Worm (Caenorhabditis elegans) whole organism, young adult: ENCODE results near the gene ncx-6.

Experiments
- B0336.3 ChIP-seq: fragments of 200-800 bp; sonication (Bioruptor generic); IDR thresholded peaks from 2 replicates; pipeline ENCODE4 v1.3.6; 2022; ENCODE audit warnings: missing genetic modification characterization, missing compliant biosample characterization
- C17E4.6 ChIP-seq: fragments of 200-800 bp; sonication (Bioruptor generic); IDR thresholded peaks from 2 replicates; pipeline ENCODE4 v1.3.6; 2022; ENCODE audit warnings: missing genetic modification reagents, missing genetic modification characterization, missing compliant biosample characterization
- D2030.7 ChIP-seq: fragments of 200-800 bp; sonication (Bioruptor generic); IDR thresholded peaks from 2 replicates; pipeline ENCODE4 v1.3.6; 2022; ENCODE audit warnings: missing genetic modification reagents, missing genetic modification characterization, missing compliant biosample characterization
- F22D6.2 ChIP-seq: sonication (generic microtip); optimal IDR thresholded peaks from 2 replicates; lab custom pipeline; 2016; ENCODE audit warnings: mild to moderate bottlenecking, missing genetic modification characterization, missing compliant biosample characterization
- F33H1.4 ChIP-seq: fragments of 200-800 bp; sonication (Bioruptor generic); IDR thresholded peaks from 2 replicates; pipeline ENCODE4 v1.3.6; 2022; ENCODE audit warnings: missing genetic modification reagents, missing genetic modification characterization, missing compliant biosample characterization
- F39B2.1 ChIP-seq: fragments of 200-800 bp; sonication (Bioruptor generic); IDR thresholded peaks from 2 replicates; pipeline ENCODE4 v1.3.6; 2022; ENCODE audit warnings: missing genetic modification reagents, missing genetic modification characterization, missing compliant biosample characterization
- F49E8.2 ChIP-seq: sonication (generic microtip); optimal IDR thresholded peaks from 3 replicates; lab custom pipeline; 2017; ENCODE audit warnings: missing genetic modification characterization, mild to moderate bottlenecking, missing compliant biosample characterization, antibody characterized with exemption, moderate library complexity; ENCODE audit not compliant: insufficient read depth
- F52B5.7 ChIP-seq: sonication (generic microtip); optimal IDR thresholded peaks from 2 replicates; lab custom pipeline; 2016; ENCODE audit warnings: mild to moderate bottlenecking, missing genetic modification characterization, missing compliant biosample characterization
- Y53F4B.3 ChIP-seq: fragments of 200-800 bp; sonication (Bioruptor generic); IDR thresholded peaks from 2 replicates; pipeline ENCODE4 v1.3.6; 2022; ENCODE audit warnings: missing genetic modification reagents, missing genetic modification characterization, missing compliant biosample characterization
- Y53G8AR.9 ChIP-seq: fragments of 200-800 bp; sonication (Bioruptor generic); conservative IDR thresholded peaks from 2 replicates; pipeline ENCODE4 v1.3.6; 2022; ENCODE audit warnings: missing genetic modification reagents, missing genetic modification characterization, missing compliant biosample characterization
- Y56A3A.18 ChIP-seq: fragments of 200-800 bp; sonication (Bioruptor generic); IDR thresholded peaks from 2 replicates; pipeline ENCODE4 v1.3.6; 2022; ENCODE audit warnings: missing genetic modification reagents, missing genetic modification characterization, missing compliant biosample characterization
- Y67H2A.10 ChIP-seq: fragments of 200-800 bp; sonication (Bioruptor generic); conservative IDR thresholded peaks from 2 replicates; pipeline ENCODE4 v1.3.6; 2022; ENCODE audit warnings: missing genetic modification reagents, missing genetic modification characterization, missing compliant biosample characterization
- Y95B8A.8 ChIP-seq: fragments of 200-800 bp; sonication (Bioruptor generic); IDR thresholded peaks from 2 replicates; pipeline ENCODE4 v1.3.6; 2022; ENCODE audit warnings: missing genetic modification reagents, missing genetic modification characterization, missing compliant biosample characterization
- ZK185.1 ChIP-seq: sonication (generic microtip); optimal IDR thresholded peaks from 2 replicates; lab custom pipeline; 2016; ENCODE audit warnings: mild to moderate bottlenecking, missing genetic modification characterization, missing compliant biosample characterization; ENCODE audit not compliant: poor library complexity, severe bottlenecking
- ama-1 ChIP-seq, 3 experiments: fragments of 150-350 bp in 1 of 3; sonication (generic microtip) in 2 of 3; optimal IDR thresholded peaks; 2 replicates each; lab custom pipeline; 2014 to 2018; ENCODE audit warnings: missing biosample characterization in 2 of 3, missing genetic modification characterization in 2 of 3, missing genetic modification reagents in 2 of 3
- athp-1 ChIP-seq: sonication (generic microtip); optimal IDR thresholded peaks from 2 replicates; lab custom pipeline; 2017; ENCODE audit warnings: mild to moderate bottlenecking, missing genetic modification characterization, missing compliant biosample characterization
- attf-3 ChIP-seq: fragments of 200-800 bp; sonication (Bioruptor generic); conservative IDR thresholded peaks from 2 replicates; pipeline ENCODE4 v1.3.6; 2022; ENCODE audit warnings: missing genetic modification reagents, missing genetic modification characterization, missing compliant biosample characterization
- attf-5 ChIP-seq: fragments of 200-800 bp; sonication (Bioruptor generic); optimal IDR thresholded peaks from 2 replicates; lab custom pipeline; 2018; ENCODE audit warnings: mild to moderate bottlenecking, missing genetic modification characterization, missing compliant biosample characterization
- attf-6 ChIP-seq: fragments of 200-800 bp; sonication (Bioruptor generic); IDR thresholded peaks from 2 replicates; pipeline ENCODE4 v1.3.6; 2022; ENCODE audit warnings: missing genetic modification reagents, missing genetic modification characterization, missing compliant biosample characterization
- ceh-58 ChIP-seq: fragments of 200-800 bp; sonication (Bioruptor generic); IDR thresholded peaks from 2 replicates; pipeline ENCODE4 v1.3.6; 2022; ENCODE audit warnings: missing genetic modification characterization, missing compliant biosample characterization
- ceh-79 ChIP-seq: sonication (generic microtip); optimal IDR thresholded peaks from 2 replicates; lab custom pipeline; 2017; ENCODE audit warnings: mild to moderate bottlenecking, missing genetic modification characterization, missing compliant biosample characterization
- chd-7 ChIP-seq: sonication (generic microtip); optimal IDR thresholded peaks from 2 replicates; lab custom pipeline; 2016; ENCODE audit warnings: mild to moderate bottlenecking, missing genetic modification characterization, moderate library complexity, missing compliant biosample characterization
- dpff-1 ChIP-seq: sonication (generic microtip); optimal IDR thresholded peaks from 2 replicates; lab custom pipeline; 2017; ENCODE audit warnings: mild to moderate bottlenecking, missing genetic modification characterization, missing compliant biosample characterization
- dpl-1 ChIP-seq: fragments of 150-350 bp; optimal IDR thresholded peaks from 2 replicates; lab custom pipeline; 2014; ENCODE audit warnings: missing biosample characterization, missing genetic modification reagents, missing genetic modification characterization
- efl-1 ChIP-seq: fragments of 150-350 bp; optimal IDR thresholded peaks from 2 replicates; lab custom pipeline; 2014; ENCODE audit warnings: missing biosample characterization, missing genetic modification reagents, missing genetic modification characterization
- hlh-26 ChIP-seq: fragments of 200-800 bp; sonication (Bioruptor generic); conservative IDR thresholded peaks from 2 replicates; pipeline ENCODE4 v1.3.6; 2022; ENCODE audit warnings: missing genetic modification reagents, missing genetic modification characterization, missing compliant biosample characterization
- hsf-1 ChIP-seq: fragments of 200-800 bp; sonication (Bioruptor generic); IDR thresholded peaks from 2 replicates; pipeline ENCODE4 v1.3.6; 2022; ENCODE audit warnings: missing genetic modification reagents, missing genetic modification characterization, missing compliant biosample characterization
- lag-1 ChIP-seq: fragments of 200-800 bp; sonication (Bioruptor generic); IDR thresholded peaks from 2 replicates; pipeline ENCODE4 v1.3.6; 2022; ENCODE audit warnings: missing genetic modification reagents, missing genetic modification characterization, missing compliant biosample characterization
- lin-35 ChIP-seq, 3 experiments: fragments of 150-350 bp in 2 of 3; sonication (generic microtip) in 1 of 3; optimal IDR thresholded peaks; 2 replicates each; lab custom pipeline; 2014 to 2018; ENCODE audit warnings: missing biosample characterization in 3 of 3, missing genetic modification characterization in 3 of 3, missing genetic modification reagents in 3 of 3
- lin-40 ChIP-seq: sonication (generic microtip); optimal IDR thresholded peaks from 2 replicates; lab custom pipeline; 2016; ENCODE audit warnings: missing genetic modification characterization, mild to moderate bottlenecking, missing compliant biosample characterization, missing genotype, missing genetic modification reagents
- lin-54 ChIP-seq: fragments of 200-800 bp; sonication (Bioruptor generic); optimal IDR thresholded peaks from 2 replicates; lab custom pipeline; 2018; ENCODE audit warnings: mild to moderate bottlenecking, missing genetic modification characterization, missing compliant biosample characterization
- lsl-1 ChIP-seq: fragments of 200-800 bp; sonication (Bioruptor generic); optimal IDR thresholded peaks from 2 replicates; lab custom pipeline; 2018; ENCODE audit warnings: mild to moderate bottlenecking, missing genetic modification characterization, moderate library complexity, missing compliant biosample characterization
- madf-6 ChIP-seq: fragments of 200-800 bp; sonication (Bioruptor generic); IDR thresholded peaks from 2 replicates; pipeline ENCODE4 v1.3.6; 2022; ENCODE audit warnings: missing genetic modification reagents, missing genetic modification characterization, missing compliant biosample characterization
- mcd-1 ChIP-seq: fragments of 200-800 bp; sonication (Bioruptor generic); IDR thresholded peaks from 2 replicates; pipeline ENCODE4 v1.3.6; 2022; ENCODE audit warnings: missing genetic modification reagents, missing genetic modification characterization, missing compliant biosample characterization
- nfyb-1 ChIP-seq: fragments of 200-800 bp; sonication (Bioruptor generic); IDR thresholded peaks from 2 replicates; pipeline ENCODE4 v1.3.6; 2022; ENCODE audit warnings: missing genetic modification reagents, missing genetic modification characterization, missing compliant biosample characterization
- nhr-120 ChIP-seq: fragments of 200-800 bp; sonication (Bioruptor generic); IDR thresholded peaks from 2 replicates; pipeline ENCODE4 v1.3.6; 2022; ENCODE audit warnings: missing genetic modification characterization, missing compliant biosample characterization
- nhr-90 ChIP-seq: sonication (generic microtip); optimal IDR thresholded peaks from 2 replicates; lab custom pipeline; 2016; ENCODE audit warnings: missing genotype, mild to moderate bottlenecking, missing genetic modification characterization, missing compliant biosample characterization
- pha-4 ChIP-seq: fragments of 150-350 bp; sonication (generic microtip); optimal IDR thresholded peaks from 2 replicates; lab custom pipeline; 2014; ENCODE audit warnings: missing biosample characterization, missing genetic modification reagents, missing genetic modification characterization
- rpc-1 ChIP-seq, 2 experiments: fragments of 150-350 bp in 1 of 2; sonication (generic microtip) in 1 of 2; optimal IDR thresholded peaks; 2 replicates each; lab custom pipeline; 2014 to 2018; ENCODE audit warnings: missing biosample characterization in 1 of 2, missing genetic modification characterization in 1 of 2, missing genetic modification reagents in 1 of 2, missing genotype in 1 of 2
- snpc-1.3 ChIP-seq: sonication (generic microtip); optimal IDR thresholded peaks from 2 replicates; lab custom pipeline; 2017; ENCODE audit warnings: missing genetic modification characterization, mild to moderate bottlenecking, missing compliant biosample characterization, antibody characterized with exemption, moderate library complexity, missing genotype, missing genetic modification reagents; ENCODE audit not compliant: insufficient read depth
- snpc-3.4 ChIP-seq: sonication (generic microtip); optimal IDR thresholded peaks from 2 replicates; lab custom pipeline; 2017; ENCODE audit warnings: missing genetic modification characterization, mild to moderate bottlenecking, missing compliant biosample characterization, antibody characterized with exemption, moderate library complexity, missing genotype, missing genetic modification reagents
- snpc-4 ChIP-seq, 5 experiments: fragments of 150-350 bp in 1 of 5; sonication (generic microtip) in 4 of 5; optimal IDR thresholded peaks; 2 replicates each; lab custom pipeline; 2014 to 2018; ENCODE audit warnings: missing genetic modification characterization in 5 of 5, missing biosample characterization in 3 of 5, antibody characterized with exemption in 2 of 5, mild to moderate bottlenecking in 2 of 5, missing compliant biosample characterization in 2 of 5, missing genotype in 2 of 5, moderate library complexity in 2 of 5, missing genetic modification reagents in 1 of 5
- somi-1 ChIP-seq: fragments of 200-800 bp; sonication (Bioruptor generic); optimal IDR thresholded peaks from 2 replicates; lab custom pipeline; 2018; ENCODE audit warnings: mild to moderate bottlenecking, missing genetic modification characterization, missing compliant biosample characterization
- xnd-1 ChIP-seq: sonication (generic microtip); optimal IDR thresholded peaks from 2 replicates; lab custom pipeline; 2016; ENCODE audit warnings: missing genotype, missing genetic modification reagents, missing genetic modification characterization, missing compliant biosample characterization
- zim-3 ChIP-seq: sonication (generic microtip); optimal IDR thresholded peaks from 2 replicates; lab custom pipeline; 2017; ENCODE audit warnings: mild to moderate bottlenecking, missing genetic modification characterization, moderate library complexity, missing compliant biosample characterization
- ztf-26 ChIP-seq: sonication (generic microtip); optimal IDR thresholded peaks from 2 replicates; lab custom pipeline; 2017; ENCODE audit warnings: missing genetic modification characterization, missing compliant biosample characterization
- ztf-28 ChIP-seq: fragments of 200-800 bp; sonication (Bioruptor generic); IDR thresholded peaks from 2 replicates; pipeline ENCODE4 v1.3.6; 2022; ENCODE audit warnings: missing genetic modification reagents, missing genetic modification characterization, missing compliant biosample characterization

The ncx-6 gene

ce11 chrIII:9746665-9747064, 32.9 kb upstream of the ncx-6 start:
- TF ChIP-seq attf-3 (GFP tag; lab: Robert Waterston, UW) (no peak), Y67H2A.10 (GFP tag; lab: Robert Waterston, UW) (no peak), hsf-1 (0 out of 2 replicates have a peak, but pooled peaks have one; percentile 24), attf-6 (no peak), ztf-26 (tag; lab: Kevin White, UChicago) (no peak), F49E8.2 (tag; lab: Kevin White, UChicago) (peak; percentile 78), pha-4 (no peak), madf-6 (GFP tag; lab: Robert Waterston, UW) (peak; percentile 89), D2030.7 (GFP tag; lab: Robert Waterston, UW) (peak; percentile 63), B0336.3 (GFP tag; lab: Robert Waterston, UW) (no peak), ZK185.1 (tag; lab: Kevin White, UChicago) (no peak), snpc-1.3 (tag; lab: Kevin White, UChicago) (peak; percentile 56), nhr-120 (no peak), Y53G8AR.9 (no peak), Y95B8A.8 (GFP tag; lab: Robert Waterston, UW) (0 out of 2 replicates have a peak, but pooled peaks have one; percentile 38), mcd-1 (GFP tag; lab: Robert Waterston, UW) (no peak), efl-1 (GFP tag; lab: Kevin White, UChicago) (peak; percentile 85), zim-3 (no peak), attf-5 (GFP tag; lab: Kevin White, UChicago) (no peak), lag-1 (no peak), dpl-1 (peak; percentile 59), nhr-90 (tag; lab: Kevin White, UChicago) (no peak), lin-40 (tag; lab: Kevin White, UChicago) (no peak), ztf-28 (no peak), lin-54 (GFP tag; lab: Kevin White, UChicago) (peak; percentile 37), C17E4.6 (GFP tag; lab: Robert Waterston, UW) (no peak), snpc-4 (GFP tag; optimal IDR thresholded peaks at IDR 0.05; lab: Kevin White, UChicago) (no peak), snpc-4 (tag; optimal IDR thresholded peaks at IDR 0.05; lab: Kevin White, UChicago) (peak in 2 of 4 experiments; percentile 7 to 10), lin-35 (GFP tag; optimal IDR thresholded peaks at IDR 0.05; lab: Kevin White, UChicago) (no peak), ceh-58 (no peak), lsl-1 (GFP tag; lab: Kevin White, UChicago) (peak; percentile 65), hlh-26 (no peak), somi-1 (no peak), rpc-1 (optimal IDR thresholded peaks at IDR 0.05; lab: Kevin White, UChicago) (no peak), rpc-1 (tag; optimal IDR thresholded peaks at IDR 0.05; lab: Kevin White, UChicago) (no peak), F52B5.7 (tag; lab: Kevin White, UChicago) (no peak), F39B2.1 (GFP tag; lab: Robert Waterston, UW) (no peak), F22D6.2 (tag; lab: Kevin White, UChicago) (no peak), snpc-3.4 (tag; lab: Kevin White, UChicago) (peak; percentile 22), athp-1 (tag; lab: Kevin White, UChicago) (no peak), nfyb-1 (GFP tag; lab: Robert Waterston, UW) (no peak), F33H1.4 (GFP tag; lab: Robert Waterston, UW) (peak; percentile 72), Y53F4B.3 (GFP tag; lab: Robert Waterston, UW) (no peak), ama-1 (optimal IDR thresholded peaks at IDR 0.05; lab: Kevin White, UChicago) (no peak), ama-1 (GFP tag; optimal IDR thresholded peaks at IDR 0.05; lab: Kevin White, UChicago) (no peak), xnd-1 (tag; lab: Kevin White, UChicago) (peak; percentile 71), dpff-1 (tag; lab: Kevin White, UChicago) (no peak), chd-7 (tag; lab: Kevin White, UChicago) (no peak), Y56A3A.18 (GFP tag; lab: Robert Waterston, UW) (no peak), ceh-79 (tag; lab: Kevin White, UChicago) (no peak)
